Worm (Caenorhabditis elegans) whole organism, young adult: Measurements from ENCODE around the gene elo-8.

ENCODE experiments used
- B0336.3 ChIP-seq: fragments of 200-800 bp; sonication (Bioruptor generic); IDR thresholded peaks from 2 replicates; pipeline ENCODE4 v1.3.6; 2022; ENCODE audit warnings: missing genetic modification characterization, missing compliant biosample characterization
- F22D6.2 ChIP-seq: sonication (generic microtip); optimal IDR thresholded peaks from 2 replicates; lab custom pipeline; 2016; ENCODE audit warnings: mild to moderate bottlenecking, missing genetic modification characterization, missing compliant biosample characterization
- F23B12.7 ChIP-seq: sonication (generic microtip); optimal IDR thresholded peaks from 2 replicates; lab custom pipeline; 2017; ENCODE audit warnings: missing genetic modification characterization, mild to moderate bottlenecking, missing compliant biosample characterization, antibody characterized with exemption, moderate library complexity; ENCODE audit not compliant: insufficient read depth
- T26A5.8 ChIP-seq: sonication (generic microtip); optimal IDR thresholded peaks from 2 replicates; lab custom pipeline; 2016; ENCODE audit warnings: missing genetic modification characterization, missing compliant biosample characterization
- Y53F4B.3 ChIP-seq: fragments of 200-800 bp; sonication (Bioruptor generic); IDR thresholded peaks from 2 replicates; pipeline ENCODE4 v1.3.6; 2022; ENCODE audit warnings: missing genetic modification reagents, missing genetic modification characterization, missing compliant biosample characterization
- Y56A3A.18 ChIP-seq: fragments of 200-800 bp; sonication (Bioruptor generic); IDR thresholded peaks from 2 replicates; pipeline ENCODE4 v1.3.6; 2022; ENCODE audit warnings: missing genetic modification reagents, missing genetic modification characterization, missing compliant biosample characterization
- athp-1 ChIP-seq: sonication (generic microtip); optimal IDR thresholded peaks from 2 replicates; lab custom pipeline; 2017; ENCODE audit warnings: mild to moderate bottlenecking, missing genetic modification characterization, missing compliant biosample characterization
- attf-5 ChIP-seq: fragments of 200-800 bp; sonication (Bioruptor generic); optimal IDR thresholded peaks from 2 replicates; lab custom pipeline; 2018; ENCODE audit warnings: mild to moderate bottlenecking, missing genetic modification characterization, missing compliant biosample characterization
- ccch-3 ChIP-seq: fragments of 200-800 bp; sonication (Bioruptor generic); optimal IDR thresholded peaks from 2 replicates; lab custom pipeline; 2018; ENCODE audit warnings: mild to moderate bottlenecking, missing genetic modification characterization, missing compliant biosample characterization
- cebp-1 ChIP-seq, 2 experiments: fragments of 200-800 bp in 1 of 2; sonication (Bioruptor generic) in 1 of 2; sonication (generic microtip) in 1 of 2; IDR thresholded peaks in 1 of 2; optimal IDR thresholded peaks in 1 of 2; 2 replicates each; pipeline versions ENCODE4 v1.3.6 to Lab custom; 2017 to 2022; ENCODE audit warnings: missing compliant biosample characterization in 2 of 2, missing genetic modification characterization in 2 of 2, mild to moderate bottlenecking in 1 of 2, missing genetic modification reagents in 1 of 2, moderate library complexity in 1 of 2
- ceh-100 ChIP-seq: fragments of 200-800 bp; sonication (Bioruptor generic); IDR thresholded peaks from 2 replicates; pipeline ENCODE4 v1.3.6; 2022; ENCODE audit warnings: missing genetic modification reagents, missing genetic modification characterization, missing compliant biosample characterization
- ceh-58 ChIP-seq: fragments of 200-800 bp; sonication (Bioruptor generic); IDR thresholded peaks from 2 replicates; pipeline ENCODE4 v1.3.6; 2022; ENCODE audit warnings: missing genetic modification characterization, missing compliant biosample characterization
- dox-1 ChIP-seq: fragments of 200-800 bp; sonication (Bioruptor generic); IDR thresholded peaks from 2 replicates; pipeline ENCODE4 v1.3.6; 2022; ENCODE audit warnings: missing genetic modification reagents, missing genetic modification characterization, missing compliant biosample characterization
- efl-1 ChIP-seq: fragments of 150-350 bp; optimal IDR thresholded peaks from 2 replicates; lab custom pipeline; 2014; ENCODE audit warnings: missing biosample characterization, missing genetic modification reagents, missing genetic modification characterization
- egrh-3 ChIP-seq: fragments of 200-800 bp; sonication (Bioruptor generic); IDR thresholded peaks from 2 replicates; pipeline ENCODE4 v1.3.6; 2022; ENCODE audit warnings: missing genetic modification reagents, missing genetic modification characterization, missing compliant biosample characterization
- ekl-4 ChIP-seq: fragments of 200-800 bp; sonication (Bioruptor generic); IDR thresholded peaks from 2 replicates; pipeline ENCODE4 v1.3.6; 2022; ENCODE audit warnings: missing genetic modification reagents, missing genetic modification characterization, missing compliant biosample characterization
- ets-4 ChIP-seq: fragments of 200-800 bp; sonication (Bioruptor generic); optimal IDR thresholded peaks from 2 replicates; lab custom pipeline; 2018; ENCODE audit warnings: mild to moderate bottlenecking, missing genetic modification characterization, missing compliant biosample characterization
- him-1 ChIP-seq: sonication (generic microtip); optimal IDR thresholded peaks from 2 replicates; lab custom pipeline; 2016; ENCODE audit warnings: missing genotype, missing genetic modification reagents, missing genetic modification characterization, missing compliant biosample characterization
- hmg-1.2 ChIP-seq: fragments of 200-800 bp; sonication (Bioruptor generic); IDR thresholded peaks from 2 replicates; pipeline ENCODE4 v1.3.6; 2022; ENCODE audit warnings: missing genetic modification reagents, missing genetic modification characterization, missing compliant biosample characterization
- hsf-1 ChIP-seq: fragments of 200-800 bp; sonication (Bioruptor generic); IDR thresholded peaks from 2 replicates; pipeline ENCODE4 v1.3.6; 2022; ENCODE audit warnings: missing genetic modification reagents, missing genetic modification characterization, missing compliant biosample characterization
- let-526 ChIP-seq: fragments of 200-800 bp; sonication (Bioruptor generic); IDR thresholded peaks from 2 replicates; pipeline ENCODE4 v1.3.6; 2022; ENCODE audit warnings: missing genetic modification reagents, missing genetic modification characterization, missing compliant biosample characterization
- lin-26 ChIP-seq: fragments of 200-800 bp; sonication (Bioruptor generic); IDR thresholded peaks from 2 replicates; pipeline ENCODE4 v1.3.6; 2022; ENCODE audit warnings: missing genetic modification reagents, missing genetic modification characterization, missing compliant biosample characterization
- madf-10 ChIP-seq: sonication (generic microtip); optimal IDR thresholded peaks from 2 replicates; lab custom pipeline; 2016; ENCODE audit warnings: mild to moderate bottlenecking, missing genetic modification characterization, missing compliant biosample characterization
- madf-6 ChIP-seq: fragments of 200-800 bp; sonication (Bioruptor generic); IDR thresholded peaks from 2 replicates; pipeline ENCODE4 v1.3.6; 2022; ENCODE audit warnings: missing genetic modification reagents, missing genetic modification characterization, missing compliant biosample characterization
- nhr-80 ChIP-seq: sonication (generic microtip); optimal IDR thresholded peaks from 2 replicates; lab custom pipeline; 2016; ENCODE audit warnings: missing genetic modification characterization, missing compliant biosample characterization
- pbrm-1 ChIP-seq: fragments of 200-800 bp; sonication (Bioruptor generic); IDR thresholded peaks from 2 replicates; pipeline ENCODE4 v1.3.6; 2022; ENCODE audit warnings: missing genetic modification reagents, missing genetic modification characterization, missing compliant biosample characterization
- snpc-1.1 ChIP-seq: sonication (generic microtip); optimal IDR thresholded peaks from 2 replicates; lab custom pipeline; 2017; ENCODE audit warnings: missing genetic modification characterization, mild to moderate bottlenecking, missing compliant biosample characterization, antibody characterized with exemption, moderate library complexity, missing genotype, missing genetic modification reagents; ENCODE audit not compliant: insufficient read depth
- snpc-1.3 ChIP-seq: sonication (generic microtip); optimal IDR thresholded peaks from 2 replicates; lab custom pipeline; 2017; ENCODE audit warnings: missing genetic modification characterization, mild to moderate bottlenecking, missing compliant biosample characterization, antibody characterized with exemption, moderate library complexity, missing genotype, missing genetic modification reagents; ENCODE audit not compliant: insufficient read depth
- snpc-3.4 ChIP-seq: sonication (generic microtip); optimal IDR thresholded peaks from 2 replicates; lab custom pipeline; 2017; ENCODE audit warnings: missing genetic modification characterization, mild to moderate bottlenecking, missing compliant biosample characterization, antibody characterized with exemption, moderate library complexity, missing genotype, missing genetic modification reagents
- snpc-4 ChIP-seq, 5 experiments: fragments of 150-350 bp in 1 of 5; sonication (generic microtip) in 4 of 5; optimal IDR thresholded peaks; 2 replicates each; lab custom pipeline; 2014 to 2018; ENCODE audit warnings: missing genetic modification characterization in 5 of 5, missing biosample characterization in 3 of 5, antibody characterized with exemption in 2 of 5, mild to moderate bottlenecking in 2 of 5, missing compliant biosample characterization in 2 of 5, missing genotype in 2 of 5, moderate library complexity in 2 of 5, missing genetic modification reagents in 1 of 5
- somi-1 ChIP-seq: fragments of 200-800 bp; sonication (Bioruptor generic); optimal IDR thresholded peaks from 2 replicates; lab custom pipeline; 2018; ENCODE audit warnings: mild to moderate bottlenecking, missing genetic modification characterization, missing compliant biosample characterization
- sptf-2 ChIP-seq: fragments of 200-800 bp; sonication (Bioruptor generic); optimal IDR thresholded peaks from 2 replicates; lab custom pipeline; 2018; ENCODE audit warnings: mild to moderate bottlenecking, missing genetic modification characterization, missing compliant biosample characterization
- ztf-18 ChIP-seq: sonication (generic microtip); optimal IDR thresholded peaks from 2 replicates; lab custom pipeline; 2016; ENCODE audit warnings: missing genotype, mild to moderate bottlenecking, missing genetic modification characterization, missing compliant biosample characterization
- ztf-22 ChIP-seq: fragments of 200-800 bp; sonication (Bioruptor generic); optimal IDR thresholded peaks from 2 replicates; lab custom pipeline; 2018; ENCODE audit warnings: mild to moderate bottlenecking, missing genetic modification characterization, moderate library complexity, missing compliant biosample characterization
- ztf-28 ChIP-seq: fragments of 200-800 bp; sonication (Bioruptor generic); IDR thresholded peaks from 2 replicates; pipeline ENCODE4 v1.3.6; 2022; ENCODE audit warnings: missing genetic modification reagents, missing genetic modification characterization, missing compliant biosample characterization

Gene elo-8

DNA sequence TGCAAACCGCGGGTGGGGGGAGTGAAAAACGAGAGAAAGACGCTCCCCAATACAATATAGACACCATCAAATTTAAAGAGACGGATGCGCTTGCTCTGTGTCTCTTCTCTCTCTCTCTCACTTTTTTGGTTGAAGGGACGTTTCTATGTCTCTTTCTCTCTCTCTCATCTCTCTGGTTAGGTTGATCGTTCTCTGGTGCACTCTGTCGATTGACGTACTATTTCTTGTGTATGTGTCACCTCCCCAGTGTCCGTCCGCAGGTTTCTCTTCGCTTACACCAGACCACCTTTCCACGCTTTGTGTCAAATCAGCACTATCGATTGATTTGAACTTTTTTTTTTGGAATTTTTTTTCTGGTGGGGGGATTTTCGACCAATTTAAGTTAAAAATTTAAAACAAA is 11.6 kb upstream of the elo-8 start (continued):
- TF ChIP-seq lin-26 (GFP tag; lab: Robert Waterston, UW) (no peak), hsf-1 (GFP tag; lab: Robert Waterston, UW) (no peak), ztf-22 (GFP tag; lab: Kevin White, UChicago) (no peak)
- TF ChIP-seq, all 124 proteins: peak for 22

DNA sequence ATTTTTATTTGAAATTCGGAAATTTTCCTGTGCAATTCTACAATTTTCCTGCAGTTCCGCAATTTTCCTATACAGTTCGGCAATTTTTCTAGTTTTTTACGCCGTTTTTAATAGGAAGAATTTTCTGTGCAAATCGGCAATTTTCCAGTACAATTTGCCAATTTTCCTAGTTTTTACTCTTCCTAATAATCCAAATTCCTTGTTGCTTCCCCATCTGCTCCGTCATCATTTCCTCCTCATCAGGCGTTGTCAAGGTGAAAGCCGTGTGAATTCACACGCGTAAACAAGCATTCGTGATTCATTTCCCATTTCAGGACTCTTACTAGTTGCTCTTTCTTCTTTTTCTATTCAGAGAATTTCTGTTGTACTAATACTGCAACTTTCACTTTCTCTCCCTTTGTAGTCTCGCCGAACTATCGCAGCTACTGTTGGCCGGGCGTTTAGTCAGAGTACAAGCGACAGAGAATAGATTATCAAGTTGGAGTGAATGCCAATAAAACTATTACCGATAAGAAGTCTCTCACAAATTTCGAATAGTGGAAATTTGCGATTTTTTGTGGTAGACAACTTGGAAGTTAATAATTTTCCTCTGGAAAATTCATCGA is 9.8 kb upstream of the elo-8 start:
- TF ChIP-seq nhr-80 (tag; lab: Kevin White, UChicago) (peak; percentile 82), snpc-1.1 (tag; lab: Kevin White, UChicago) (no peak)

DNA sequence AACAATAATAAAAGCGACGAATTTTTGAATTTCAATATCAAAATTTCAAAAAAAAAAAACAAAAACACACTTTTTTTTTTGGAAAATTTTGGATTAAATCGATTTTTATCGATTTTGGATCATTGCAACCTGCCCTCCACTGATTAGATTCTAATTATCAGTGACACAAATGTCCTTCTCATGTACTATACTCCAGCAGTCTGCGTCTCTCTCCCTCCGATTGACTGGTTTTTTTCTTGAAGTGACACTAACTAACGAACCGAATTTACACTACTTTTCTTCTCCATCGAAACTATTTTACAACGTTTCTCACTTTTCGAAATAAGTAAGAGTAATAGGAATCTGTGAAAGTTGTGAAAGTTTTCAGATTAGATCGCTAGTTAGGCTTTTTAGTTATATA is 8.9 kb upstream of the elo-8 start:
- TF ChIP-seq ccch-3 (GFP tag; lab: Kevin White, UChicago) = no peak
- TF ChIP-seq hmg-1.2 = peak; percentile 7; the same call in 1 of the 2 replicates
- TF ChIP-seq ztf-22 (GFP tag; lab: Kevin White, UChicago) = no peak
- TF ChIP-seq cebp-1 (GFP tag; IDR thresholded peaks at IDR 0.05; lab: Robert Waterston, UW) = no peak
- peak; percentile 7 for TF ChIP-seq cebp-1 (tag; optimal IDR thresholded peaks at IDR 0.05; lab: Kevin White, UChicago)
- TF ChIP-seq nhr-80 (tag; lab: Kevin White, UChicago) = peak; percentile 61

DNA sequence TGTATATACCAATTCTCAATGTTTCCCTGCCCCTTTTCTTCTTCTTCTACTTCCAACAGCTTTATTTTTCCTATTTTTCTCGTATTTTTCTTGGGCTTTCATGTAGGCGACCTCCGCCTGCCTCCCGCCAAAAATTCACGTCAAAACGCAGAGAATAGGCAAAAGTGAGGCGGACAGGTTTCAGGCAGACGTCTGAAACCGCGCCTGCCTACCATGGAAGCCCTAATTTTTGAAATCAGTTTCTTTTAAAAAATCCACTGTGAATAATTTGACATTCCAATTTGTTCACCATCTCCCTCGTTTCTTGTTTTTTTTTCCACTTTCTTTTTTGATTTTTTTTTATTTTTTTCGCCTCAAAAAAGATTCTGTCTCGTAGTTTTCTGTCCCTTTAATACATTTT is 6.9 kb upstream of the elo-8 start:
- TF ChIP-seq lin-26 (GFP tag; lab: Robert Waterston, UW) (peak; percentile 51; the same call in 1 of the 2 replicates), F23B12.7 (no peak)

DNA sequence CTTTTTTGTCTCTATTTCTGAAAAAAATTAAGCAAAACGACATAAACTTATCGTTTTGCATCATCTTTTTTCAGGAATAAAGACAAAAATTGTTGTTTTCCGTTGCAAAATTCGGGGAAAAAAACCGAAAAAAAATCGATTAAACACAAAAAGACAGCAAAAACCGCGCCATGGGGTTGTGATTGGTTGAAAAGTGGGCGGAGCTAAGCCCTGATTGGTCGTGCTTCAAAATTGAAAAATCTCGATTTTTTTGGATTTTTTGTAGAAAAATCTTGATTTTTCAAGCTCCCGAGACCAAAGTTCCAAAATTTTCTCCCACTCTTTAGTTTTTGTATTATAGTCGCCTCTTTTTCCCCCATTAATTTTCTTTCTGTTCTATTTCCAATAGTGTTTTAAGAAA is 6.4 kb upstream of the elo-8 start:
- TF ChIP-seq madf-6 (GFP tag; lab: Robert Waterston, UW) (0 out of 2 replicates have a peak, but pooled peaks have one; percentile 20), Y53F4B.3 (GFP tag; lab: Robert Waterston, UW) (no peak), pbrm-1 (GFP tag; lab: Robert Waterston, UW) (0 out of 2 replicates have a peak, but pooled peaks have one; percentile 21), ekl-4 (GFP tag; lab: Robert Waterston, UW) (peak; percentile 40; the same call in 1 of the 2 replicates)

DNA sequence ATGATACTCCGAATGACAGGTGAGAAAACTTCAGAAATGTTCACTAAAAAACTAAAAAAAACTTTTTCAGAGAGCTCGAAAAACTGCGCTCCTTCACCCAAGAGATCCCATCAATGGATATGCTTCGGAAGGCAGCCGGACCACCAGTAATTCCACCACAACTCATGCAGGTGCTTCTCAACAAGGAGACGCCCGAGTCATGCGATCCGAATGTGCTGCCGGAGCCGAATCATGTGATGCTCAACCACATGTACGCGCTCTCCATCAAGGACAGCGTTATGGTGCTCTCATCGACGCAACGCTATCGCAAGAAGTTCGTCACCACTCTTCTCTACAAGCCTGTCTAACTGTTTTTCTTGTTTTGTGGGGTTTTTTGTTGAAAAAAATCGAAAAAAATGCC is 5.9 kb upstream of the elo-8 start:
- TF ChIP-seq ceh-58 (GFP tag; lab: Robert Waterston, UW) (no peak), ets-4 (no peak), ztf-28 (no peak)
- TF ChIP-seq, all 124 proteins: peak for 0

DNA sequence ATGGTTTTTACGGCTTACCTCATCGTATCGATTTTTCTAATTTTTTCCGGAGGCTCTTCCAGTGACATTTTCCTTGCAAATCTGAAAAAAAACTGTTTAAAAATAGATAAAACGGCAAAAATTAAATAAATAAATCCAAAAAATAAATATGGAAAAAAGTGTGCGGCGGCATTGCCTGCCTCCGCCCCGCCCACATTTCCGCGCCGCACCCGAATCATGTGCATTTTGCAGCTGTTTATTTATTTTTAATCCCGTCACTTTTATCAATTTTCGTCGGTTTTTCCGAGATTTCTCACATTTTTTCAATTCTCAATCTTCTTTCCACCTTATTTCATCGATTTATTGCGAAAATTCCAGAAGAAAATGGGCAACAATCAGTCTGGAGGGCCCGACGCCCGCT is 4.9 kb upstream of the elo-8 start, which contains the start of the genes Y47D3A.14 and aakb-2:
Y47D3A.14 (minus strand) TSS at position 81 of the 400 bp plus-strand sequence.
aakb-2 (plus strand) TSS at position 356 of the 400 bp plus-strand sequence.
- TF ChIP-seq B0336.3 (GFP tag; lab: Robert Waterston, UW) = peak; percentile 33; the same call in 1 of the 2 replicates
- peak; percentile 42; the same call in 1 of the 2 replicates for TF ChIP-seq dox-1 (GFP tag; lab: Robert Waterston, UW)
- TF ChIP-seq snpc-3.4 (tag; lab: Kevin White, UChicago) = peak; percentile 39
- no peak for TF ChIP-seq Y56A3A.18 (GFP tag; lab: Robert Waterston, UW)
- TF ChIP-seq attf-5 (GFP tag; lab: Kevin White, UChicago) = peak; percentile 73
- TF ChIP-seq egrh-3 (GFP tag; lab: Robert Waterston, UW) = 0 out of 2 replicates have a peak, but pooled peaks have one; percentile 5
- peak; percentile 13; the same call in 1 of the 2 replicates for TF ChIP-seq hmg-1.2
- TF ChIP-seq F22D6.2 (tag; lab: Kevin White, UChicago) = no peak
- TF ChIP-seq somi-1 (GFP tag; lab: Kevin White, UChicago) = no peak
- TF ChIP-seq athp-1 (tag; lab: Kevin White, UChicago) = no peak
- no peak for TF ChIP-seq ztf-18 (tag; lab: Kevin White, UChicago)
- TF ChIP-seq efl-1 = no peak
- TF ChIP-seq madf-10 (tag; lab: Kevin White, UChicago) = no peak
- no peak for TF ChIP-seq T26A5.8
- TF ChIP-seq snpc-1.3 = no peak
- TF ChIP-seq ceh-100 (GFP tag; lab: Robert Waterston, UW) = peak; percentile 55
- no peak for TF ChIP-seq him-1 (tag; lab: Kevin White, UChicago)
- no peak for TF ChIP-seq snpc-4 (GFP tag; optimal IDR thresholded peaks at IDR 0.05; lab: Kevin White, UChicago)
- TF ChIP-seq snpc-4 (tag; optimal IDR thresholded peaks at IDR 0.05; lab: Kevin White, UChicago) = peak in 1 of 4 experiments; percentile 6
- TF ChIP-seq sptf-2 (GFP tag; lab: Kevin White, UChicago) = no peak
- no peak for TF ChIP-seq let-526
